Fruit fly (Drosophila melanogaster): Measurements from ENCODE around the gene Srrm1.

Gene Srrm1

DNA sequence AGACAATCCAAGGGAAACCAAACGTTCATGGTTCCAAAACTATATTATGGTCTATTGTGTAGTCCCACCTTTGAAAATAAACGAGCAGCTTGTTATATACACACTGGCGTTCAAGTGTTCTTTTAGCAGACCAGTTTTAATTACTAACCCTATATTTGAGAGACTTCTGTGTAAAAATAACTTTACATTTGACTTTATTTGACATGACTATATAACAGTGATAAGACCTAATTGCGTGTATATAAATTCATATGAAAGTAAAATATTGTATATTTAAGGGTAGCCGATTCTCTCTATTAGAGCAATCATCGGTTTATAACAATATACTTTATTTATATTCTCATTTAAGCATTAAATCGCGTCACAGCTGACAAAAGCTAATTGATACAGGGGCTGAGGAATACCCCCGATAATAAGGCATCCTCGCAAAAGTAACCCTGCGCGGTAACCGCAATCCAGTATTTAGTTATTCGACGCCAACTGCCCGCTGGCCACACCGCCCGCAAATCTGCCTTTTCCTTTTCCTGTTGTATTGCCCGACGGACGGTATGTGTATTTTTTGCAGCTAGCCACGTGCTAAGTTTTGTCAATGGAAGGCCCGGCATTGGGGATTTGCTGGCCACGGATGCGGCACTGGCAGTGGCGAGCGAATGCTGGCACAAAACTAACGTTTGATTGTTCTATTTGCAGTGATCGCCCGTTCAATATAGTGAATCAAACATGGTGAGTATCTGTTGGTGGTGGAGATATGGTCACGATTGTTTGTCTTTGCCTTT is 4.9 kb downstream of the Srrm1 start, which contains the start of gene RpS4 (continued):
- TF ChIP-seq pb (GFP tag; optimal IDR thresholded peaks at IDR 0.05) (peak; percentile 92), CG2129 (GFP tag; IDR thresholded peaks at IDR 0.05; ENCODE audit: partially characterized antibody) (no peak), CG10565 (GFP tag; optimal IDR thresholded peaks at IDR 0.05) (no peak), CG10209 (GFP tag; optimal IDR thresholded peaks at IDR 0.05) (peak; percentile 90), dpn (GFP tag; optimal IDR thresholded peaks at IDR 0.05) (peak; percentile 53 to 85), CG42726 (GFP tag; IDR thresholded peaks at IDR 0.05; ENCODE audit: partially characterized antibody) (peak; percentile 62), ewg (GFP tag; optimal IDR thresholded peaks at IDR 0.05) (peak; percentile 88), Atf-2 (GFP tag; optimal IDR thresholded peaks at IDR 0.05) (peak; percentile 70), CG17912 (GFP tag; optimal IDR thresholded peaks at IDR 0.05) (peak; percentile 98), pho (GFP tag; optimal IDR thresholded peaks at IDR 0.05) (peak; percentile 83), kni (GFP tag; optimal IDR thresholded peaks at IDR 0.05) (peak; percentile 91), CG2875 (GFP tag; optimal IDR thresholded peaks at IDR 0.05) (peak; percentile 94), Fer1 (GFP tag; optimal IDR thresholded peaks at IDR 0.05) (peak; percentile 96), NFAT (GFP tag; IDR thresholded peaks at IDR 0.05) (peak; percentile 92), CG32767 (GFP tag; IDR thresholded peaks at IDR 0.05) (peak; percentile 73; the same call in 1 of the 2 replicates), caup (GFP tag; optimal IDR thresholded peaks at IDR 0.05; ENCODE audit: severe bottlenecking) (peak; percentile 98), ham (GFP tag; IDR thresholded peaks at IDR 0.05) (peak; percentile 54; the same call in 1 of the 2 replicates), CG7928 (GFP tag; optimal IDR thresholded peaks at IDR 0.05) (peak; percentile 73), sna (GFP tag; IDR thresholded peaks at IDR 0.05; ENCODE audit: partially characterized antibody) (no peak), CG2199 (GFP tag; IDR thresholded peaks at IDR 0.05) (peak; percentile 86; the same call in 2 of the 3 replicates), Adf1 (GFP tag; IDR thresholded peaks at IDR 0.05) (peak; percentile 48; the same call in 1 of the 2 replicates), CG1832 (GFP tag; optimal IDR thresholded peaks at IDR 0.05) (no peak), CG14667 (GFP tag; IDR thresholded peaks at IDR 0.05) (no peak), CG15696 (tag; optimal IDR thresholded peaks at IDR 0.05) (peak; percentile 54), Dp (GFP tag; optimal IDR thresholded peaks at IDR 0.05) (peak; percentile 27), CG3838 (GFP tag; optimal IDR thresholded peaks at IDR 0.05) (peak; percentile 30), CG12104 (GFP tag; optimal IDR thresholded peaks at IDR 0.05) (peak; percentile 89), HHEX (GFP tag; optimal IDR thresholded peaks at IDR 0.05) (peak; percentile 96), ato (GFP tag; IDR thresholded peaks at IDR 0.05; ENCODE audit: partially characterized antibody) (peak; percentile 35; the same call in 1 of the 2 replicates), dmrt11E (tag; optimal IDR thresholded peaks at IDR 0.05) (peak; percentile 78), HLH54F (GFP tag; optimal IDR thresholded peaks at IDR 0.05) (peak; percentile 75), CG10267 (tag; optimal IDR thresholded peaks at IDR 0.05) (peak; percentile 80), hb (GFP tag; IDR thresholded peaks at IDR 0.05; ENCODE audit: partially characterized antibody) (no peak), peb (GFP tag; IDR thresholded peaks at IDR 0.05) (peak; percentile 48; the same call in 1 of the 2 replicates), CG11247 (GFP tag; IDR thresholded peaks at IDR 0.05) (peak; percentile 87), Kr (GFP tag; optimal IDR thresholded peaks at IDR 0.05) (peak; percentile 93), CG9817 (tag; optimal IDR thresholded peaks at IDR 0.05) (peak; percentile 81), CG6813 (GFP tag; optimal IDR thresholded peaks at IDR 0.05) (peak; percentile 97), dmrt99B (tag; optimal IDR thresholded peaks at IDR 0.05) (peak; percentile 78), Taf1 (GFP tag; IDR thresholded peaks at IDR 0.05) (peak; percentile 68; the same call in 1 of the 2 replicates), jing (GFP tag; optimal IDR thresholded peaks at IDR 0.05) (peak; percentile 46), CG6765 (GFP tag; optimal IDR thresholded peaks at IDR 0.05) (peak; percentile 99), Dip3 (GFP tag; optimal IDR thresholded peaks at IDR 0.05) (peak; percentile 75), sim (GFP tag; IDR thresholded peaks at IDR 0.05) (peak; percentile 83), tup (GFP tag; optimal IDR thresholded peaks at IDR 0.05) (peak; percentile 28), fd3F (GFP tag; optimal IDR thresholded peaks at IDR 0.05) (peak; percentile 76), CG10366 (GFP tag; IDR thresholded peaks at IDR 0.05) (peak; percentile 75)
